Fruit fly (Drosophila melanogaster) whole organism, prepupa: ENCODE results near the gene GlnRS.
A peak's percentile ranks its signal among the peaks of the same experiment; 100 is the strongest.

Source experiments
- Blimp-1 ChIP-seq: fragments of 200-800 bp; sonication (Bioruptor generic); optimal IDR thresholded peaks from 3 replicates; lab custom pipeline; 2017; ENCODE audit warnings: missing biosample characterization, missing genetic modification characterization, mild to moderate bottlenecking, moderate library complexity, missing genetic modification reagents
- CG10669 ChIP-seq: fragments of 200-800 bp; sonication (Bioruptor generic); optimal IDR thresholded peaks from 3 replicates; lab custom pipeline; 2018; ENCODE audit warnings: missing biosample characterization, mild to moderate bottlenecking, missing genetic modification characterization, moderate library complexity
- CG11294 ChIP-seq: fragments of 200-800 bp; sonication (Bioruptor generic); IDR thresholded peaks from 2 replicates; pipeline ENCODE4 v1.3.6; 2022; ENCODE audit warnings: missing biosample characterization, missing genetic modification characterization
- CG16779 ChIP-seq: fragments of 200-800 bp; sonication (Bioruptor generic); optimal IDR thresholded peaks from 3 replicates; lab custom pipeline; 2017; ENCODE audit warnings: missing biosample characterization, mild to moderate bottlenecking, missing genetic modification characterization
- CG3032 ChIP-seq: fragments of 200-800 bp; optimal IDR thresholded peaks from 2 replicates; lab custom pipeline; 2019; ENCODE audit warnings: missing biosample characterization, mild to moderate bottlenecking, missing genetic modification characterization, moderate library complexity
- CG34406 ChIP-seq: fragments of 200-800 bp; sonication (Bioruptor generic); optimal IDR thresholded peaks from 3 replicates; lab custom pipeline; 2016; ENCODE audit warnings: missing biosample characterization, missing genetic modification characterization
- CG3919 ChIP-seq: fragments of 200-800 bp; sonication (Bioruptor generic); optimal IDR thresholded peaks from 3 replicates; lab custom pipeline; 2016; ENCODE audit warnings: missing biosample characterization, missing genetic modification characterization
- CG4318 ChIP-seq: fragments of 200-800 bp; sonication (Bioruptor generic); optimal IDR thresholded peaks from 3 replicates; lab custom pipeline; 2017; ENCODE audit warnings: missing biosample characterization, mild to moderate bottlenecking, missing genetic modification characterization
- CG6792 ChIP-seq: fragments of 200-800 bp; sonication (Bioruptor generic); optimal IDR thresholded peaks from 3 replicates; lab custom pipeline; 2016; ENCODE audit warnings: missing biosample characterization, missing genetic modification characterization
- CG6854 ChIP-seq: fragments of 200-800 bp; sonication (Bioruptor generic); optimal IDR thresholded peaks from 2 replicates; lab custom pipeline; 2017; ENCODE audit warnings: missing biosample characterization, mild to moderate bottlenecking, missing genetic modification characterization
- CG7368 ChIP-seq: fragments of 200-800 bp; sonication (Bioruptor generic); optimal IDR thresholded peaks from 3 replicates; lab custom pipeline; 2016; ENCODE audit warnings: missing biosample characterization, missing genetic modification characterization
- CG8319 ChIP-seq: fragments of 200-800 bp; sonication (Bioruptor generic); optimal IDR thresholded peaks from 3 replicates; lab custom pipeline; 2016; ENCODE audit warnings: missing biosample characterization, missing genetic modification characterization
- CG8632 ChIP-seq: fragments of 200-800 bp; sonication (Bioruptor generic); optimal IDR thresholded peaks from 3 replicates; lab custom pipeline; 2016; ENCODE audit warnings: missing biosample characterization, missing genetic modification characterization
- CG9139 ChIP-seq: fragments of 200-800 bp; sonication (Bioruptor generic); optimal IDR thresholded peaks from 3 replicates; lab custom pipeline; 2017; ENCODE audit warnings: missing biosample characterization, mild to moderate bottlenecking, missing genetic modification characterization
- Eip75B ChIP-seq: fragments of 200-800 bp; sonication (Bioruptor generic); optimal IDR thresholded peaks from 3 replicates; lab custom pipeline; 2016; ENCODE audit warnings: missing biosample characterization, missing genetic modification characterization
- Eip78C ChIP-seq: fragments of 200-800 bp; sonication (Bioruptor generic); peaks from one replicate; lab custom pipeline; 2016; ENCODE audit warnings: missing biosample characterization, missing genetic modification characterization
- Hr38 ChIP-seq: sonication (Bioruptor generic); optimal IDR thresholded peaks from 2 replicates; lab custom pipeline; 2016; ENCODE audit warnings: missing biosample characterization, missing genetic modification characterization
- Smox ChIP-seq: fragments of 200-800 bp; sonication (Bioruptor generic); optimal IDR thresholded peaks from 3 replicates; lab custom pipeline; 2016; ENCODE audit warnings: missing biosample characterization, missing genetic modification characterization
- Sox102F ChIP-seq: fragments of 200-800 bp; sonication (Bioruptor generic); optimal IDR thresholded peaks from 2 replicates; lab custom pipeline; 2016; ENCODE audit warnings: missing biosample characterization, mild to moderate bottlenecking, missing genetic modification characterization
- Sox14 ChIP-seq: fragments of 200-800 bp; sonication (Bioruptor generic); optimal IDR thresholded peaks from 3 replicates; lab custom pipeline; 2016; ENCODE audit warnings: missing biosample characterization, missing genetic modification characterization
- achi ChIP-seq: fragments of 200-800 bp; sonication (Bioruptor generic); optimal IDR thresholded peaks from 3 replicates; lab custom pipeline; 2016; ENCODE audit warnings: missing biosample characterization, missing genetic modification characterization
- cyc ChIP-seq: fragments of 200-800 bp; sonication (Bioruptor generic); optimal IDR thresholded peaks from 3 replicates; lab custom pipeline; 2016; ENCODE audit warnings: missing biosample characterization, missing genetic modification characterization
- dsx ChIP-seq: fragments of 200-800 bp; optimal IDR thresholded peaks from 3 replicates; lab custom pipeline; 2019; ENCODE audit warnings: missing biosample characterization, mild to moderate bottlenecking, missing genetic modification characterization, moderate library complexity; ENCODE audit not compliant: poor library complexity, severe bottlenecking
- esn ChIP-seq: fragments of 200-800 bp; sonication (Bioruptor generic); optimal IDR thresholded peaks from 2 replicates; lab custom pipeline; 2016; ENCODE audit warnings: missing biosample characterization, mild to moderate bottlenecking, missing genetic modification characterization, moderate library complexity
- fd59A ChIP-seq: fragments of 200-800 bp; sonication (Bioruptor generic); optimal IDR thresholded peaks from 2 replicates; lab custom pipeline; 2017; ENCODE audit warnings: missing biosample characterization, mild to moderate bottlenecking, missing genetic modification characterization, missing genetic modification reagents
- fd85E ChIP-seq: fragments of 200-800 bp; sonication (Bioruptor generic); optimal IDR thresholded peaks from 3 replicates; lab custom pipeline; 2016; ENCODE audit warnings: missing biosample characterization, missing genetic modification characterization
- fkh ChIP-seq: fragments of 200-800 bp; sonication (Bioruptor generic); optimal IDR thresholded peaks from 3 replicates; lab custom pipeline; 2017; ENCODE audit warnings: missing biosample characterization, mild to moderate bottlenecking, missing genetic modification characterization, moderate library complexity
- net ChIP-seq: fragments of 200-800 bp; sonication (Bioruptor generic); optimal IDR thresholded peaks from 3 replicates; lab custom pipeline; 2016; ENCODE audit warnings: missing biosample characterization, missing genetic modification characterization
- pdm3 ChIP-seq: fragments of 200-800 bp; sonication (Bioruptor generic); optimal IDR thresholded peaks from 3 replicates; lab custom pipeline; 2016; ENCODE audit warnings: missing biosample characterization, missing genetic modification characterization
- svp ChIP-seq: fragments of 200-800 bp; sonication (Bioruptor generic); peaks from one replicate; lab custom pipeline; 2016; ENCODE audit warnings: missing biosample characterization, missing genetic modification characterization
- topi ChIP-seq: fragments of 200-800 bp; sonication (Bioruptor generic); optimal IDR thresholded peaks from 3 replicates; lab custom pipeline; 2016; ENCODE audit warnings: missing biosample characterization, missing genetic modification characterization
- vri ChIP-seq: fragments of 200-800 bp; sonication (Bioruptor generic); optimal IDR thresholded peaks from 3 replicates; lab custom pipeline; 2016; ENCODE audit warnings: missing biosample characterization, mild to moderate bottlenecking, missing genetic modification characterization

GlnRS gene

dm6 chr3R:25219018-25219417 is 46.5 kb downstream of the GlnRS start, which contains the start of gene CG31103:
Gene CG31103, plus strand, starts transcription at chr3R:25219318.
- no peak for TF ChIP-seq CG7368 (GFP tag; lab: Kevin White, UChicago)
- no peak for TF ChIP-seq CG3032 (tag; lab: Kevin White, UChicago)
- no peak for TF ChIP-seq fd59A (GFP tag; lab: Kevin White, UChicago)
- no peak for TF ChIP-seq esn (GFP tag; lab: Kevin White, UChicago)
- no peak for TF ChIP-seq CG6854 (GFP tag; lab: Kevin White, UChicago)
- no peak for TF ChIP-seq Smox
- TF ChIP-seq CG3919 (GFP tag; lab: Kevin White, UChicago), result no peak
- no peak for TF ChIP-seq CG11294 (GFP tag; lab: Robert Waterston, UW)

DNA sequence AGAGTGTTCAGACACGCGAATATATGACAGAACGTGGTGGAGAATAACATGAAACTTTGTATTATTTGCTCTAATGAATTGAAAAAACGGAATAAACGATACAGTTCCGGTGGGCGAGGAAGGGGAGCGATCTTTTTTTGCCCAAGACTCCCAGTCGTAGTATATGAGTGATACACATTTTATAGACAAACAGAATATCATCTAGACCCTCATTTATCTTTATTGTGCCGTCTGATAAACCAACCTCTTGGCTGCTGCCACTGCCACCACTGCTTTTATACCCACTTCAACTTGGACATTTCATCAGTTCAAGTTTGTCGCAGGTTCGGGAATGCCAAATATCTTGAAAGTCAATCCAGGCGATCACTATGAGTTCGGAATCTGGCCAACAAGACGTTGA is 49.5 kb downstream of the GlnRS start, which contains the start of gene CG31106:
Gene CG31106, plus strand, starts transcription at position 301 of the 400 bp plus-strand sequence.
- no peak for TF ChIP-seq CG16779 (tag; lab: Kevin White, UChicago)
- no peak for TF ChIP-seq Sox14 (GFP tag; lab: Kevin White, UChicago)
- TF ChIP-seq Smox, result no peak
- no peak for TF ChIP-seq Blimp-1 (GFP tag; lab: Kevin White, UChicago)
- no peak for TF ChIP-seq CG8319 (GFP tag; lab: Kevin White, UChicago)
- TF ChIP-seq CG10669 (GFP tag; lab: Kevin White, UChicago), result no peak
- TF ChIP-seq svp (GFP tag; lab: Kevin White, UChicago), result no peak
- TF ChIP-seq fd85E (GFP tag; lab: Kevin White, UChicago), result no peak
- no peak for TF ChIP-seq CG8632 (GFP tag; lab: Kevin White, UChicago)

dm6 chr3R:25215123-25215522 is 50.4 kb downstream of the GlnRS start, which contains the start of gene Saysd1:
Gene Saysd1, minus strand, starts transcription at chr3R:25215188.
- TF ChIP-seq fd59A (GFP tag; lab: Kevin White, UChicago) (no peak), vri (GFP tag; lab: Kevin White, UChicago) (peak; percentile 60), fkh (peak; percentile 97), Eip75B (GFP tag; lab: Kevin White, UChicago) (no peak), CG6854 (GFP tag; lab: Kevin White, UChicago) (no peak), Hr38 (GFP tag; lab: Kevin White, UChicago) (no peak), achi (GFP tag; lab: Kevin White, UChicago) (peak; percentile 50), cyc (peak; percentile 44), esn (GFP tag; lab: Kevin White, UChicago) (peak; percentile 28), Smox (no peak), CG34406 (no peak), CG6792 (GFP tag; lab: Kevin White, UChicago) (no peak), CG3919 (GFP tag; lab: Kevin White, UChicago) (peak; percentile 53), CG4318 (GFP tag; lab: Kevin White, UChicago) (no peak), Eip78C (GFP tag; lab: Kevin White, UChicago) (no peak), CG10669 (GFP tag; lab: Kevin White, UChicago) (no peak), CG7368 (GFP tag; lab: Kevin White, UChicago) (no peak), topi (GFP tag; lab: Kevin White, UChicago) (no peak), CG16779 (tag; lab: Kevin White, UChicago) (no peak), pdm3 (no peak), net (GFP tag; lab: Kevin White, UChicago) (no peak), CG11294 (GFP tag; lab: Robert Waterston, UW) (no peak), dsx (GFP tag; lab: Kevin White, UChicago) (peak; percentile 33), CG9139 (GFP tag; lab: Kevin White, UChicago) (no peak), Sox102F (GFP tag; lab: Kevin White, UChicago) (no peak)
